Fruit fly (Drosophila melanogaster) whole organism, embryonic: ENCODE measurements around the gene CG43755.

Source experiments
- Bdp1 ChIP-seq: fragments of 200-800 bp; sonication (Bioruptor generic); optimal IDR thresholded peaks from 3 replicates; lab custom pipeline; 2016; ENCODE audit warnings: missing biosample characterization, missing genetic modification characterization
- CG10462 ChIP-seq: fragments of 200-800 bp; sonication (Bioruptor generic); optimal IDR thresholded peaks from 2 replicates; lab custom pipeline; 2016; ENCODE audit warnings: missing biosample characterization, missing genetic modification characterization
- CG12071 ChIP-seq: fragments of 200-800 bp; sonication (Bioruptor generic); optimal IDR thresholded peaks from 3 replicates; lab custom pipeline; 2018; ENCODE audit warnings: missing biosample characterization, mild to moderate bottlenecking, missing genetic modification characterization
- CG12744 ChIP-seq: fragments of 200-800 bp; sonication (Bioruptor generic); optimal IDR thresholded peaks from 2 replicates; lab custom pipeline; 2016; ENCODE audit warnings: missing biosample characterization, missing genetic modification characterization
- CG12769 ChIP-seq: fragments of 200-800 bp; sonication (Bioruptor generic); optimal IDR thresholded peaks from 2 replicates; lab custom pipeline; 2019; ENCODE audit warnings: missing biosample characterization, mild to moderate bottlenecking, missing genetic modification characterization, moderate library complexity
- CG13296 ChIP-seq: fragments of 200-800 bp; sonication (Bioruptor generic); optimal IDR thresholded peaks from 3 replicates; lab custom pipeline; 2018; ENCODE audit warnings: missing biosample characterization, mild to moderate bottlenecking, missing genetic modification characterization
- CG1529 ChIP-seq: fragments of 200-800 bp; sonication (Bioruptor generic); optimal IDR thresholded peaks from 3 replicates; lab custom pipeline; 2018; ENCODE audit warnings: missing biosample characterization, missing genetic modification characterization
- CG15479 ChIP-seq: fragments of 200-800 bp; sonication (Bioruptor generic); optimal IDR thresholded peaks from 3 replicates; lab custom pipeline; 2019; ENCODE audit warnings: missing biosample characterization, mild to moderate bottlenecking, missing genetic modification characterization, moderate library complexity
- CG18599 ChIP-seq: fragments of 200-800 bp; sonication (Bioruptor generic); optimal IDR thresholded peaks from 3 replicates; lab custom pipeline; 2017; ENCODE audit warnings: missing biosample characterization, missing genetic modification characterization, mild to moderate bottlenecking, moderate library complexity, missing genetic modification reagents
- CG2199 ChIP-seq: fragments of 200-800 bp; sonication (Bioruptor generic); IDR thresholded peaks from 3 replicates; pipeline ENCODE4 v1.3.6; 2022; ENCODE audit warnings: missing biosample characterization, missing genetic modification characterization
- CG33213 ChIP-seq: fragments of 200-800 bp; sonication (Bioruptor generic); optimal IDR thresholded peaks from 3 replicates; lab custom pipeline; 2016; ENCODE audit warnings: missing biosample characterization, missing genetic modification characterization
- CG3407 ChIP-seq: fragments of 200-800 bp; sonication (Bioruptor generic); optimal IDR thresholded peaks from 2 replicates; lab custom pipeline; 2018; ENCODE audit warnings: missing biosample characterization, mild to moderate bottlenecking, missing genetic modification characterization
- CG5180 ChIP-seq: fragments of 200-800 bp; sonication (Bioruptor generic); optimal IDR thresholded peaks from 3 replicates; lab custom pipeline; 2017; ENCODE audit warnings: missing biosample characterization, missing genetic modification characterization, mild to moderate bottlenecking, moderate library complexity, missing genetic modification reagents
- CG5245 ChIP-seq: fragments of 200-800 bp; sonication (Bioruptor generic); optimal IDR thresholded peaks from 3 replicates; lab custom pipeline; 2016; ENCODE audit warnings: missing biosample characterization, missing genetic modification characterization
- CG6254 ChIP-seq: fragments of 200-800 bp; sonication (Bioruptor generic); optimal IDR thresholded peaks from 3 replicates; lab custom pipeline; 2017; ENCODE audit warnings: mild to moderate bottlenecking, missing biosample characterization, missing genetic modification reagents, missing genetic modification characterization
- CG6654 ChIP-seq: fragments of 200-800 bp; sonication (Bioruptor generic); optimal IDR thresholded peaks from 2 replicates; lab custom pipeline; 2017; ENCODE audit warnings: missing biosample characterization, mild to moderate bottlenecking, missing genetic modification characterization
- CG7963 ChIP-seq: fragments of 200-800 bp; sonication (Bioruptor generic); IDR thresholded peaks from 3 replicates; pipeline ENCODE4 v1.3.6; 2022; ENCODE audit warnings: missing biosample characterization, missing genetic modification characterization; ENCODE audit not compliant: partially characterized antibody
- CG9215 ChIP-seq: fragments of 200-800 bp; sonication (Bioruptor generic); IDR thresholded peaks from 2 replicates; pipeline ENCODE4 v1.3.6; 2022; ENCODE audit warnings: missing biosample characterization, missing genetic modification characterization
- Doc3 ChIP-seq: fragments of 200-800 bp; sonication (Bioruptor generic); IDR thresholded peaks from 3 replicates; pipeline ENCODE4 v1.3.6; 2022; ENCODE audit warnings: missing biosample characterization, missing genetic modification characterization; ENCODE audit not compliant: partially characterized antibody
- E2f1 ChIP-seq: fragments of 200-800 bp; sonication (Bioruptor generic); IDR thresholded peaks from 2 replicates; pipeline ENCODE4 v1.3.6; 2022; ENCODE audit warnings: missing biosample characterization, missing genetic modification characterization
- GATAe ChIP-seq: fragments of 200-800 bp; sonication (Bioruptor generic); conservative IDR thresholded peaks from 2 replicates; pipeline ENCODE4 v1.3.6; 2022; ENCODE audit warnings: missing biosample characterization, missing genetic modification characterization
- Hey ChIP-seq: fragments of 200-800 bp; sonication (Bioruptor generic); optimal IDR thresholded peaks from 3 replicates; lab custom pipeline; 2018; ENCODE audit warnings: missing biosample characterization, mild to moderate bottlenecking, missing genetic modification characterization
- HmgZ ChIP-seq: fragments of 200-800 bp; sonication (Bioruptor generic); optimal IDR thresholded peaks from 2 replicates; lab custom pipeline; 2018; ENCODE audit warnings: missing biosample characterization, mild to moderate bottlenecking, missing genetic modification characterization
- MBD-R2 ChIP-seq: fragments of 200-800 bp; sonication (Bioruptor generic); IDR thresholded peaks from 2 replicates; pipeline ENCODE4 v1.3.6; 2022; ENCODE audit warnings: missing biosample characterization, missing genetic modification characterization
- MESR4 ChIP-seq: fragments of 200-800 bp; sonication (Bioruptor generic); optimal IDR thresholded peaks from 2 replicates; lab custom pipeline; 2018; ENCODE audit warnings: missing biosample characterization, mild to moderate bottlenecking, missing genetic modification characterization, moderate library complexity
- MTF-1 ChIP-seq: fragments of 200-800 bp; sonication (Bioruptor generic); optimal IDR thresholded peaks from 2 replicates; lab custom pipeline; 2018; ENCODE audit warnings: missing biosample characterization, mild to moderate bottlenecking, missing genetic modification characterization, borderline replicate concordance
- Max ChIP-seq: fragments of 200-800 bp; sonication (Bioruptor generic); optimal IDR thresholded peaks from 2 replicates; lab custom pipeline; 2016; ENCODE audit warnings: missing biosample characterization, mild to moderate bottlenecking, missing genetic modification characterization
- Nf-YC ChIP-seq: fragments of 200-800 bp; optimal IDR thresholded peaks from 3 replicates; lab custom pipeline; 2019; ENCODE audit warnings: missing biosample characterization, mild to moderate bottlenecking, missing genetic modification characterization, moderate library complexity
- Oli ChIP-seq: fragments of 200-800 bp; sonication (Bioruptor generic); optimal IDR thresholded peaks from 2 replicates; lab custom pipeline; 2018; ENCODE audit warnings: missing biosample characterization, mild to moderate bottlenecking, missing genetic modification characterization, moderate library complexity
- Ptx1 ChIP-seq: fragments of 200-800 bp; sonication (Bioruptor generic); IDR thresholded peaks from 2 replicates; pipeline ENCODE4 v1.3.6; 2022; ENCODE audit warnings: missing biosample characterization, missing genetic modification characterization
- Side ChIP-seq: fragments of 200-800 bp; sonication (Bioruptor generic); optimal IDR thresholded peaks from 2 replicates; lab custom pipeline; 2016; ENCODE audit warnings: missing biosample characterization, missing genetic modification characterization
- Usf ChIP-seq: fragments of 200-800 bp; sonication (Bioruptor generic); optimal IDR thresholded peaks from 2 replicates; lab custom pipeline; 2017; ENCODE audit warnings: missing genotype, missing biosample characterization, missing genetic modification characterization
- cad ChIP-seq: fragments of >200 bp; optimal IDR thresholded peaks from 2 replicates; lab custom pipeline; 2017; ENCODE audit warnings: missing biosample characterization, missing genetic modification characterization
- chinmo ChIP-seq: fragments of 200-800 bp; sonication (Bioruptor generic); IDR thresholded peaks from 4 replicates; pipeline ENCODE4 v1.3.6; 2022; ENCODE audit warnings: missing biosample characterization, missing genetic modification characterization; ENCODE audit not compliant: partially characterized antibody
- dm ChIP-seq: fragments of 200-800 bp; sonication (Bioruptor generic); optimal IDR thresholded peaks from 3 replicates; lab custom pipeline; 2016; ENCODE audit warnings: missing biosample characterization, missing genetic modification characterization
- grn ChIP-seq: fragments of 200-800 bp; sonication (Bioruptor generic); optimal IDR thresholded peaks from 3 replicates; lab custom pipeline; 2017; ENCODE audit warnings: missing biosample characterization, missing genetic modification characterization
- lab ChIP-seq: fragments of 200-800 bp; sonication (Bioruptor generic); optimal IDR thresholded peaks from 3 replicates; lab custom pipeline; 2017; ENCODE audit warnings: missing biosample characterization, missing genetic modification characterization, mild to moderate bottlenecking, moderate library complexity, missing genetic modification reagents
- lov ChIP-seq, 2 experiments: fragments of 200-800 bp in 1 of 2; fragments of >200 bp in 1 of 2; sonication (Bioruptor generic) in 1 of 2; IDR thresholded peaks in 1 of 2; optimal IDR thresholded peaks in 1 of 2; 2 replicates in 1 of 2; 3 replicates in 1 of 2; pipeline versions ENCODE4 v1.3.6 to Lab custom; 2017 to 2022; ENCODE audit warnings: missing biosample characterization in 1 of 2, missing genetic modification characterization in 1 of 2
- mirr ChIP-seq: fragments of 200-800 bp; sonication (Bioruptor generic); optimal IDR thresholded peaks from 3 replicates; lab custom pipeline; 2018; ENCODE audit warnings: missing biosample characterization, mild to moderate bottlenecking, missing genetic modification characterization
- pfk ChIP-seq: fragments of 200-800 bp; sonication (Bioruptor generic); optimal IDR thresholded peaks from 2 replicates; lab custom pipeline; 2018; ENCODE audit warnings: missing biosample characterization, mild to moderate bottlenecking, missing genetic modification characterization, moderate library complexity
- stwl ChIP-seq: fragments of 200-800 bp; sonication (Bioruptor generic); optimal IDR thresholded peaks from 3 replicates; lab custom pipeline; 2018; ENCODE audit warnings: missing biosample characterization, mild to moderate bottlenecking, missing genetic modification characterization, moderate library complexity
- tll ChIP-seq, 2 experiments: fragments of 200-800 bp in 1 of 2; fragments of >200 bp in 1 of 2; sonication (Bioruptor generic) in 1 of 2; optimal IDR thresholded peaks; 2 replicates each; lab custom pipeline; 2017 to 2019; ENCODE audit warnings: missing biosample characterization in 2 of 2, missing genetic modification characterization in 2 of 2, mild to moderate bottlenecking in 1 of 2, moderate library complexity in 1 of 2
- twi ChIP-seq: fragments of 200-800 bp; optimal IDR thresholded peaks from 2 replicates; lab custom pipeline; 2019; ENCODE audit warnings: missing biosample characterization, mild to moderate bottlenecking, missing genetic modification characterization, moderate library complexity

The CG43755 gene

DNA sequence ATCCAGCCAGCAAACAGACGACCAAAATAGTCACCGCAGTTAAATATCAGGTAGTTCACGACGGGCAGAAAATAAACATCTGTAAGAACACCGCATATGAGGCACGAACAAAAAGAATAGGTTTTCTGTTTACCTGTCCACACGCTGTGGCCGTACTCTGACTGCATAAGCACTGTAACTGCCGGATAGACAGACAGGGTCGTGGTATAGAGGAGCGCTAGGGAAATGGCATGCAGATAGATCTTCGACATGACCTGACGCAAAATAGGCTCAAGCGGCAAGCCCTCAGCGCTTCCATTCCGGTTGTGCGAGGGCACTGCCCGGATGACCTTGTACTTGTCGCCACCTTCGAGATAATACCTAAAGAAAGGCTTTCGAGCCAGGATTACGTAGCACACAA, 26.7 kb upstream of the CG43755 start:
- TF ChIP-seq tll (GFP tag; optimal IDR thresholded peaks at IDR 0.05; lab: Kevin White, UChicago), result peak in 1 of 2 experiments; percentile 83
- no peak for TF ChIP-seq MTF-1
- peak; percentile 8 for TF ChIP-seq twi (tag; lab: Kevin White, UChicago)
- peak; percentile 90 for TF ChIP-seq CG15479

DNA sequence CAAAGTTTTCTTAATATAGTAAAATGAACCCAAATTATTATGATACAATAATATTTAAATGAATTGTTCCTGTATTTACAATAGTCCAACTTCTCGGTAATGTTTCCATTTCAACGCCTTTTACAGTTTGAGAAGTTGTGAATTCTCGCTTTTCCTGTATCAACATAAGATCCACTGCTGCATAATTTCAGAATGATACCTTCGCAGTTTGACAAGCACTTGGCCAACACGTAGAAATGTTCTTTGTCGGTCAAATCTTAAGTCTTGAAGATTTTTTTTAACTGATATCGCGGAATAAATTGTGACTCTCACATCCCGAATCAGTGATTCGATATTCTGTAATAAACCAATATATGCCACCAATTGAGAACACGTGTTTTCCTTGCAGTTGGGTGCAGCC, 18.0 kb upstream of the CG43755 start:
- no peak for TF ChIP-seq CG5245 (GFP tag; lab: Kevin White, UChicago)
- TF ChIP-seq CG3407 (GFP tag; lab: Kevin White, UChicago), result no peak
- TF ChIP-seq CG9215 (GFP tag; lab: Robert Waterston, UW), result no peak
- TF ChIP-seq CG12744 (GFP tag; lab: Kevin White, UChicago), result no peak
- no peak for TF ChIP-seq Ptx1 (GFP tag; lab: Robert Waterston, UW)
- TF ChIP-seq CG1529 (GFP tag; lab: Kevin White, UChicago), result peak; percentile 88
- TF ChIP-seq E2f1 (GFP tag; lab: Robert Waterston, UW), result no peak
- TF ChIP-seq CG6654 (GFP tag; lab: Kevin White, UChicago), result peak; percentile 60
- TF ChIP-seq CG12769 (tag; lab: Kevin White, UChicago), result no peak
- TF ChIP-seq dm (GFP tag; lab: Kevin White, UChicago), result no peak

DNA sequence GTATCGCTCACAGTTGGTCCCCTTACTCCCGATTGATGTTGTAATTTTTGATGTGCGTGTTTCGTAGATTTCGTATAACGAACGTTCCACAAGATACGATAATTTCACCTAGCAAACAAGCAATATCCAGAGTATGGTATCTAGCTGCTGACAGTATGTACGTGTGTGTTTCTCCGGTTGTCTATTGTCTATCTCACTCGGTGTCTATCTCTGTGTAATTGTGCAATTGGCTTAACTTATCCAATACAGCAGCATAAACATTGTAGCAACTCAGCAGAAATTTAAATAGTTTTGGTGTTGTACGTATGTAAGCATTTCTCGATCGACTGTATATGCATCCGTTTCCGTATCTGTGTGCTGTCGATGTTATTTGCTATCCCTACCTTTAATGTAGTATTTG, 17.2 kb upstream of the CG43755 start:
- TF ChIP-seq CG2199 (0 out of 3 replicates have a peak, but pooled peaks have one; percentile 67), Side (GFP tag; lab: Kevin White, UChicago) (no peak), MBD-R2 (GFP tag; lab: Robert Waterston, UW) (0 out of 2 replicates have a peak, but pooled peaks have one; percentile 21), CG15479 (peak; percentile 51), MESR4 (GFP tag; lab: Kevin White, UChicago) (no peak)

DNA sequence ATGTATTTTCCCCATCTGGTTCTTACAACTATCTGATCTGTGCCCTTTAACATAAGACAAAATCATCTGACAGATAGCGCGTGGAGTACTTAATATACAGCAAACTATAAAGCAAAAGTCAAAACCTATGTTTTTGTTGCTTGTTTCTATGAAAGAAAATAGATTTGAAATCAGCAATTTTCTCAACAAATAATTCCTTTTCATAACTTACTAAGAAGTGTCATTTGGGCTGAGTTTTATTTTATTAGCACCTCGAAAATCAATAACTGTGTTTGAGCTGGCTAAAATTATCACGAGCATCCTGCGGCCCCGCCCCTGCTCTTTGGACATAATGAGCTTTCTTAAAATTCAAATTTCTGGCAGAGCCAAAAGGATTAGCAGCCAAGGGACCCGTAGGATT, 2.7 kb upstream of the CG43755 start, which contains the start of gene CG31921:
Gene CG31921 (minus strand): TSS at position 101 of the 400 bp plus-strand sequence.
- TF ChIP-seq CG10462 (no peak), cad (GFP tag; lab: Kevin White, UChicago) (no peak), Oli (tag; lab: Kevin White, UChicago) (no peak), CG7963 (GFP tag; lab: Robert Waterston, UW) (no peak), CG33213 (no peak), Bdp1 (GFP tag; lab: Kevin White, UChicago) (no peak), Doc3 (no peak)

DNA sequence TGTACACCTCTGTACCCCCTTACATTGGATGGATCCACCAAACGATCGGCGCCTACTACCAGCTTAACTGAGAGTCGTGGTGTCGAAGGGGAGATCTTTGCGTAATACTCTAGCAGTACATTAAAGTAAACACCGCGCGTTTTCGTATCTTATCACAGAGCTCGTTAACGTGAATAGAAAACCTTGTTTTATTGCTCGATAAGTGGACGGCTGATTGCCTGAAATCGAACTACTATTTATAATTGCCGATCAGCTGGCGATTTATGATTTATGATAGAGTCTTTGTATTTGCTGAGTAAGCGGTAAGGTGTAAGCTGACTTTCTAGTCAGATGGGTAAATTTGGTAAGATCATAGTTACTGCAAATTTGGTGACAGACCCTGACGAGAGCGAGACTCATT, 6.6 kb downstream of the CG43755 start:
- TF ChIP-seq CG18599, result peak; percentile 39
- peak; percentile 94 for TF ChIP-seq Hey
- peak; percentile 24 for TF ChIP-seq CG13296 (GFP tag; lab: Kevin White, UChicago)
- TF ChIP-seq lov (optimal IDR thresholded peaks at IDR 0.05; lab: Kevin White, UChicago), result no peak
- no peak for TF ChIP-seq lov (GFP tag; IDR thresholded peaks at IDR 0.05; lab: Robert Waterston, UW)
- TF ChIP-seq Max (GFP tag; lab: Kevin White, UChicago), result no peak
- peak; percentile 14 for TF ChIP-seq CG5180 (GFP tag; lab: Kevin White, UChicago)
- no peak for TF ChIP-seq E2f1 (GFP tag; lab: Robert Waterston, UW)
- TF ChIP-seq lab (GFP tag; lab: Kevin White, UChicago), result peak; percentile 28
- TF ChIP-seq grn (GFP tag; lab: Kevin White, UChicago), result peak; percentile 87
- TF ChIP-seq stwl (tag; lab: Kevin White, UChicago), result no peak
- TF ChIP-seq chinmo (GFP tag; lab: Robert Waterston, UW), result no peak
- peak; percentile 16 for TF ChIP-seq pfk (GFP tag; lab: Kevin White, UChicago)
- TF ChIP-seq GATAe (GFP tag; lab: Robert Waterston, UW), result peak; percentile 55
- no peak for TF ChIP-seq Nf-YC
- TF ChIP-seq HmgZ (tag; lab: Kevin White, UChicago), result peak; percentile 23
- TF ChIP-seq CG6254 (GFP tag; lab: Kevin White, UChicago), result peak; percentile 29
- TF ChIP-seq CG12071 (GFP tag; lab: Kevin White, UChicago), result peak; percentile 46
- TF ChIP-seq Usf, result no peak
- peak; percentile 87 for TF ChIP-seq mirr (GFP tag; lab: Kevin White, UChicago)
